Worm (Caenorhabditis elegans) whole organism, young adult: ENCODE results near the gene R08C7.11.

ENCODE experiments used
- B0035.1 ChIP-seq: sonication (generic microtip); optimal IDR thresholded peaks from 2 replicates; lab custom pipeline; 2016; ENCODE audit warnings: missing genetic modification characterization, mild to moderate bottlenecking, missing compliant biosample characterization, missing genotype, missing genetic modification reagents
- B0261.1 ChIP-seq: sonication (generic microtip); optimal IDR thresholded peaks from 2 replicates; lab custom pipeline; 2016; ENCODE audit warnings: mild to moderate bottlenecking, missing genetic modification characterization, moderate library complexity, missing compliant biosample characterization
- B0336.3 ChIP-seq: fragments of 200-800 bp; sonication (Bioruptor generic); IDR thresholded peaks from 2 replicates; pipeline ENCODE4 v1.3.6; 2022; ENCODE audit warnings: missing genetic modification characterization, missing compliant biosample characterization
- F33H1.4 ChIP-seq: fragments of 200-800 bp; sonication (Bioruptor generic); IDR thresholded peaks from 2 replicates; pipeline ENCODE4 v1.3.6; 2022; ENCODE audit warnings: missing genetic modification reagents, missing genetic modification characterization, missing compliant biosample characterization
- F52B5.7 ChIP-seq: sonication (generic microtip); optimal IDR thresholded peaks from 2 replicates; lab custom pipeline; 2016; ENCODE audit warnings: mild to moderate bottlenecking, missing genetic modification characterization, missing compliant biosample characterization
- F57C9.4 ChIP-seq: sonication (generic microtip); optimal IDR thresholded peaks from 2 replicates; lab custom pipeline; 2017; ENCODE audit warnings: mild to moderate bottlenecking, missing genetic modification characterization, missing compliant biosample characterization
- K12H6.12 ChIP-seq: fragments of 200-800 bp; sonication (Bioruptor generic); optimal IDR thresholded peaks from 2 replicates; lab custom pipeline; 2018; ENCODE audit warnings: mild to moderate bottlenecking, missing genetic modification characterization, missing compliant biosample characterization
- akir-1 ChIP-seq: fragments of 200-800 bp; sonication (Bioruptor generic); optimal IDR thresholded peaks from 2 replicates; lab custom pipeline; 2018; ENCODE audit warnings: mild to moderate bottlenecking, missing genetic modification characterization, moderate library complexity, missing compliant biosample characterization
- atf-7 ChIP-seq: sonication (generic microtip); optimal IDR thresholded peaks from 2 replicates; lab custom pipeline; 2017; ENCODE audit warnings: mild to moderate bottlenecking, missing genetic modification characterization, missing compliant biosample characterization
- athp-1 ChIP-seq: sonication (generic microtip); optimal IDR thresholded peaks from 2 replicates; lab custom pipeline; 2017; ENCODE audit warnings: mild to moderate bottlenecking, missing genetic modification characterization, missing compliant biosample characterization
- bed-2 ChIP-seq: fragments of 200-800 bp; sonication (Bioruptor generic); IDR thresholded peaks from 2 replicates; pipeline ENCODE4 v1.3.6; 2022; ENCODE audit warnings: missing genetic modification reagents, missing genetic modification characterization, missing compliant biosample characterization
- ccch-3 ChIP-seq: fragments of 200-800 bp; sonication (Bioruptor generic); optimal IDR thresholded peaks from 2 replicates; lab custom pipeline; 2018; ENCODE audit warnings: mild to moderate bottlenecking, missing genetic modification characterization, missing compliant biosample characterization
- cebp-1 ChIP-seq, 2 experiments: fragments of 200-800 bp in 1 of 2; sonication (Bioruptor generic) in 1 of 2; sonication (generic microtip) in 1 of 2; IDR thresholded peaks in 1 of 2; optimal IDR thresholded peaks in 1 of 2; 2 replicates each; pipeline versions ENCODE4 v1.3.6 to Lab custom; 2017 to 2022; ENCODE audit warnings: missing compliant biosample characterization in 2 of 2, missing genetic modification characterization in 2 of 2, mild to moderate bottlenecking in 1 of 2, missing genetic modification reagents in 1 of 2, moderate library complexity in 1 of 2
- ceh-58 ChIP-seq: fragments of 200-800 bp; sonication (Bioruptor generic); IDR thresholded peaks from 2 replicates; pipeline ENCODE4 v1.3.6; 2022; ENCODE audit warnings: missing genetic modification characterization, missing compliant biosample characterization
- ceh-91 ChIP-seq: fragments of 200-800 bp; sonication (Bioruptor generic); IDR thresholded peaks from 2 replicates; pipeline ENCODE4 v1.3.6; 2022; ENCODE audit warnings: missing genetic modification reagents, missing genetic modification characterization, missing compliant biosample characterization
- egl-18 ChIP-seq: fragments of 200-800 bp; sonication (Bioruptor generic); IDR thresholded peaks from 2 replicates; pipeline ENCODE4 v1.3.6; 2022; ENCODE audit warnings: missing genetic modification reagents, missing genetic modification characterization, missing compliant biosample characterization
- ets-4 ChIP-seq: fragments of 200-800 bp; sonication (Bioruptor generic); optimal IDR thresholded peaks from 2 replicates; lab custom pipeline; 2018; ENCODE audit warnings: mild to moderate bottlenecking, missing genetic modification characterization, missing compliant biosample characterization
- hlh-26 ChIP-seq: fragments of 200-800 bp; sonication (Bioruptor generic); conservative IDR thresholded peaks from 2 replicates; pipeline ENCODE4 v1.3.6; 2022; ENCODE audit warnings: missing genetic modification reagents, missing genetic modification characterization, missing compliant biosample characterization
- hmg-1.2 ChIP-seq: fragments of 200-800 bp; sonication (Bioruptor generic); IDR thresholded peaks from 2 replicates; pipeline ENCODE4 v1.3.6; 2022; ENCODE audit warnings: missing genetic modification reagents, missing genetic modification characterization, missing compliant biosample characterization
- hsf-1 ChIP-seq: fragments of 200-800 bp; sonication (Bioruptor generic); IDR thresholded peaks from 2 replicates; pipeline ENCODE4 v1.3.6; 2022; ENCODE audit warnings: missing genetic modification reagents, missing genetic modification characterization, missing compliant biosample characterization
- let-526 ChIP-seq: fragments of 200-800 bp; sonication (Bioruptor generic); IDR thresholded peaks from 2 replicates; pipeline ENCODE4 v1.3.6; 2022; ENCODE audit warnings: missing genetic modification reagents, missing genetic modification characterization, missing compliant biosample characterization
- lin-35 ChIP-seq, 3 experiments: fragments of 150-350 bp in 2 of 3; sonication (generic microtip) in 1 of 3; optimal IDR thresholded peaks; 2 replicates each; lab custom pipeline; 2014 to 2018; ENCODE audit warnings: missing biosample characterization in 3 of 3, missing genetic modification characterization in 3 of 3, missing genetic modification reagents in 3 of 3
- lir-1 ChIP-seq: fragments of 200-800 bp; sonication (Bioruptor generic); conservative IDR thresholded peaks from 2 replicates; pipeline ENCODE4 v1.3.6; 2022; ENCODE audit warnings: missing genetic modification reagents, missing genetic modification characterization, missing compliant biosample characterization
- lsl-1 ChIP-seq: fragments of 200-800 bp; sonication (Bioruptor generic); optimal IDR thresholded peaks from 2 replicates; lab custom pipeline; 2018; ENCODE audit warnings: mild to moderate bottlenecking, missing genetic modification characterization, moderate library complexity, missing compliant biosample characterization
- nfyb-1 ChIP-seq: fragments of 200-800 bp; sonication (Bioruptor generic); IDR thresholded peaks from 2 replicates; pipeline ENCODE4 v1.3.6; 2022; ENCODE audit warnings: missing genetic modification reagents, missing genetic modification characterization, missing compliant biosample characterization
- nhr-120 ChIP-seq: fragments of 200-800 bp; sonication (Bioruptor generic); IDR thresholded peaks from 2 replicates; pipeline ENCODE4 v1.3.6; 2022; ENCODE audit warnings: missing genetic modification characterization, missing compliant biosample characterization
- pha-4 ChIP-seq: fragments of 150-350 bp; sonication (generic microtip); optimal IDR thresholded peaks from 2 replicates; lab custom pipeline; 2014; ENCODE audit warnings: missing biosample characterization, missing genetic modification reagents, missing genetic modification characterization
- sptf-2 ChIP-seq: fragments of 200-800 bp; sonication (Bioruptor generic); optimal IDR thresholded peaks from 2 replicates; lab custom pipeline; 2018; ENCODE audit warnings: mild to moderate bottlenecking, missing genetic modification characterization, missing compliant biosample characterization
- tbx-9 ChIP-seq: sonication (generic microtip); optimal IDR thresholded peaks from 2 replicates; lab custom pipeline; 2016; ENCODE audit warnings: borderline replicate concordance, missing genetic modification characterization, inconsistent platforms, missing compliant biosample characterization
- ztf-22 ChIP-seq: fragments of 200-800 bp; sonication (Bioruptor generic); optimal IDR thresholded peaks from 2 replicates; lab custom pipeline; 2018; ENCODE audit warnings: mild to moderate bottlenecking, missing genetic modification characterization, moderate library complexity, missing compliant biosample characterization
- ztf-26 ChIP-seq: sonication (generic microtip); optimal IDR thresholded peaks from 2 replicates; lab custom pipeline; 2017; ENCODE audit warnings: missing genetic modification characterization, missing compliant biosample characterization
- ztf-28 ChIP-seq: fragments of 200-800 bp; sonication (Bioruptor generic); IDR thresholded peaks from 2 replicates; pipeline ENCODE4 v1.3.6; 2022; ENCODE audit warnings: missing genetic modification reagents, missing genetic modification characterization, missing compliant biosample characterization
- ztf-6 ChIP-seq: fragments of 200-800 bp; sonication (Bioruptor generic); IDR thresholded peaks from 2 replicates; pipeline ENCODE4 v1.3.6; 2022; ENCODE audit warnings: missing genetic modification reagents, missing genetic modification characterization, missing compliant biosample characterization

R08C7.11 gene

ce11 chrIV:4468046-4468727 is 13.4 kb upstream of the R08C7.11 start (continued):
- no peak for TF ChIP-seq ztf-28 (GFP tag; lab: Robert Waterston, UW)
- 0 out of 2 replicates have a peak, but pooled peaks have one; percentile 21 for TF ChIP-seq nfyb-1 (GFP tag; lab: Robert Waterston, UW)
- TF ChIP-seq F33H1.4 (GFP tag; lab: Robert Waterston, UW), result peak; percentile 85
- peak; percentile 42; the same call in 1 of the 2 replicates for TF ChIP-seq cebp-1 (GFP tag; IDR thresholded peaks at IDR 0.05; lab: Robert Waterston, UW)
- TF ChIP-seq cebp-1 (tag; optimal IDR thresholded peaks at IDR 0.05; lab: Kevin White, UChicago), result peak; percentile 81
- TF ChIP-seq lir-1 (GFP tag; lab: Robert Waterston, UW), result no peak
- TF ChIP-seq K12H6.12 (tag; lab: Kevin White, UChicago), result peak; percentile 41
- peak; percentile 82 for TF ChIP-seq ztf-26
- TF ChIP-seq lsl-1 (GFP tag; lab: Kevin White, UChicago), result peak; percentile 92
- no peak for TF ChIP-seq let-526 (GFP tag; lab: Robert Waterston, UW)
- no peak; the same call in 1 of the 2 replicates for TF ChIP-seq ztf-6 (GFP tag; lab: Robert Waterston, UW)
- peak; percentile 42 for TF ChIP-seq ets-4 (GFP tag; lab: Kevin White, UChicago)
- no peak for TF ChIP-seq ceh-58 (GFP tag; lab: Robert Waterston, UW)
- TF ChIP-seq, all 124 proteins: peak for 60

ce11 chrIV:4465184-4465583 is 10.4 kb upstream of the R08C7.11 start, which contains the start of gene M01H9.5:
M01H9.5 (plus strand) TSS chrIV:4465484.
- TF ChIP-seq ztf-22 (GFP tag; lab: Kevin White, UChicago), result no peak
- no peak for TF ChIP-seq lsl-1 (GFP tag; lab: Kevin White, UChicago)
- TF ChIP-seq pha-4 (tag; lab: Kevin White, UChicago), result no peak
- no peak for TF ChIP-seq lin-35 (GFP tag; optimal IDR thresholded peaks at IDR 0.05; lab: Kevin White, UChicago)
- no peak for TF ChIP-seq nhr-120 (GFP tag; lab: Robert Waterston, UW)
- TF ChIP-seq F57C9.4 (tag; lab: Kevin White, UChicago), result no peak
- TF ChIP-seq hsf-1, result no peak
- no peak for TF ChIP-seq akir-1

ce11 chrIV:4463132-4463531 is 8.4 kb upstream of the R08C7.11 start, which contains the start of gene M01H9.2:
M01H9.2 (minus strand) TSS chrIV:4463232.
- TF ChIP-seq hmg-1.2 (GFP tag; lab: Robert Waterston, UW) (peak; percentile 39; the same call in 1 of the 2 replicates), B0261.1 (tag; lab: Kevin White, UChicago) (no peak)

DNA sequence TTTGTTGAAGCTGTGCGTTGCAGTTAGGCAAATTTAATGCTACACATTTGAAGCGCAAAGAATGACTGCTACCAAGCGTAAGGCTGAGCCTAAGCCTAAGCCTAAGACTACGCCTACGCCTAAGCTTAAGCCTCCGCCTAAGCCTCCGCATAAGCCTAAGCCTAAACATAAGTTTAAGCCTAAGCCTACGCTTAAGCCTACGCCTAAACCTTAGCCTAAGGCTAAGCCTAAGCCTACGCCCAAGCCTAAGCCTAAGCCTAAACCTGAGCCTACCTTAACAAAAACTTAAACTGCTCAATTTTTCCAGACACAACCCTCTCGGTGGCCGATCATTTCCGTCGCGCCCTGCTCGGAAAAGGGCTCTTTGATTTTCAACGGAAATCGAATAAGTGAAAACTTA is 4.6 kb upstream of the R08C7.11 start:
- no peak for TF ChIP-seq athp-1 (tag; lab: Kevin White, UChicago)
- TF ChIP-seq ceh-58 (GFP tag; lab: Robert Waterston, UW), result no peak
- no peak for TF ChIP-seq bed-2 (GFP tag; lab: Robert Waterston, UW)
- no peak for TF ChIP-seq B0336.3 (GFP tag; lab: Robert Waterston, UW)
- TF ChIP-seq F52B5.7 (tag; lab: Kevin White, UChicago), result no peak
- TF ChIP-seq atf-7 (tag; lab: Kevin White, UChicago), result no peak
- 0 out of 2 replicates have a peak, but pooled peaks have one; percentile 60 for TF ChIP-seq egl-18
- TF ChIP-seq let-526 (GFP tag; lab: Robert Waterston, UW), result no peak
- 0 out of 2 replicates have a peak, but pooled peaks have one; percentile 41 for TF ChIP-seq nfyb-1 (GFP tag; lab: Robert Waterston, UW)
- no peak for TF ChIP-seq hlh-26 (GFP tag; lab: Robert Waterston, UW)
- no peak for TF ChIP-seq tbx-9 (tag; lab: Kevin White, UChicago)
- no peak for TF ChIP-seq sptf-2 (GFP tag; lab: Kevin White, UChicago)
- no peak for TF ChIP-seq ceh-91 (GFP tag; lab: Robert Waterston, UW)
- no peak for TF ChIP-seq ccch-3 (GFP tag; lab: Kevin White, UChicago)
- no peak for TF ChIP-seq ztf-6 (GFP tag; lab: Robert Waterston, UW)
- TF ChIP-seq B0035.1 (tag; lab: Kevin White, UChicago), result no peak
